Worm (Caenorhabditis elegans): Measurements from ENCODE around the gene K07C5.9.

- no peak for TF ChIP-seq snpc-4 (tag; optimal IDR thresholded peaks at IDR 0.05)
- no peak for TF ChIP-seq zip-8 (tag; optimal IDR thresholded peaks at IDR 0.05)
- TF ChIP-seq unc-39 (tag; optimal IDR thresholded peaks at IDR 0.05), result no peak
- no peak for TF ChIP-seq M03D4.4 (tag; optimal IDR thresholded peaks at IDR 0.05)
- TF ChIP-seq lin-13 (tag; optimal IDR thresholded peaks at IDR 0.05), result no peak
- no peak for TF ChIP-seq sem-2 (GFP tag; optimal IDR thresholded peaks at IDR 0.05)
Measured at ce11 chrV:10388318-10388717, 38.4 kb upstream of the K07C5.9 start, which contains the start of gene AC3.5.
